Worm (Caenorhabditis elegans): ENCODE results near the gene T11F9.10.

ce11 chrV:11525338-11525737 lies 38.6 kb downstream of the T11F9.10 start:
- no peak for TF ChIP-seq tlf-1 (GFP tag; optimal IDR thresholded peaks at IDR 0.05)
- TF ChIP-seq ceh-91 (GFP tag; IDR thresholded peaks at IDR 0.05): no peak
- no peak for TF ChIP-seq pha-4 (tag; optimal IDR thresholded peaks at IDR 0.05)
- TF ChIP-seq dox-1 (GFP tag; IDR thresholded peaks at IDR 0.05): no peak
- TF ChIP-seq unc-62 (GFP tag; optimal IDR thresholded peaks at IDR 0.05): no peak
- no peak for TF ChIP-seq mxl-1 (tag; optimal IDR thresholded peaks at IDR 0.05)
- TF ChIP-seq zim-3 (tag; optimal IDR thresholded peaks at IDR 0.05): no peak
- no peak for TF ChIP-seq ceh-27 (GFP tag; optimal IDR thresholded peaks at IDR 0.05)
- TF ChIP-seq pbrm-1 (GFP tag; IDR thresholded peaks at IDR 0.05): no peak
- no peak for TF ChIP-seq ets-4 (GFP tag; optimal IDR thresholded peaks at IDR 0.05)
- no peak for TF ChIP-seq lin-35 (GFP tag; optimal IDR thresholded peaks at IDR 0.05)
- TF ChIP-seq lir-1 (GFP tag; conservative IDR thresholded peaks at IDR 0.05): no peak

Measured in whole organism, young adult.